Fruit fly (Drosophila melanogaster) whole organism, embryonic: ENCODE data around the gene CG4820.

Experiments used
- C15 ChIP-seq: fragments of 200-800 bp; sonication (Bioruptor generic); IDR thresholded peaks from 3 replicates; pipeline ENCODE4 v1.3.6; 2022; ENCODE audit warnings: missing biosample characterization, missing genetic modification characterization
- CG10209 ChIP-seq: fragments of 200-800 bp; sonication (Bioruptor generic); optimal IDR thresholded peaks from 3 replicates; lab custom pipeline; 2017; ENCODE audit warnings: missing biosample characterization, mild to moderate bottlenecking, missing genetic modification characterization, missing genetic modification reagents
- CG10654 ChIP-seq: fragments of 200-800 bp; sonication (Bioruptor generic); optimal IDR thresholded peaks from 2 replicates; lab custom pipeline; 2016; ENCODE audit warnings: missing biosample characterization, missing genetic modification characterization
- CG12104 ChIP-seq: fragments of 200-800 bp; sonication (Bioruptor generic); optimal IDR thresholded peaks from 3 replicates; lab custom pipeline; 2016; ENCODE audit warnings: missing biosample characterization, missing genetic modification characterization
- CG12299 ChIP-seq: fragments of 200-800 bp; sonication (Bioruptor generic); optimal IDR thresholded peaks from 2 replicates; lab custom pipeline; 2018; ENCODE audit warnings: missing biosample characterization, mild to moderate bottlenecking, missing genetic modification characterization
- CG14667 ChIP-seq: fragments of 200-800 bp; sonication (Bioruptor generic); IDR thresholded peaks from 2 replicates; pipeline ENCODE4 v1.3.6; 2022; ENCODE audit warnings: missing biosample characterization, missing genetic modification characterization
- CG15073 ChIP-seq: fragments of 200-800 bp; sonication (Bioruptor generic); optimal IDR thresholded peaks from 2 replicates; lab custom pipeline; 2016; ENCODE audit warnings: missing biosample characterization, missing genetic modification characterization
- CG1529 ChIP-seq: fragments of 200-800 bp; sonication (Bioruptor generic); optimal IDR thresholded peaks from 3 replicates; lab custom pipeline; 2018; ENCODE audit warnings: missing biosample characterization, missing genetic modification characterization
- CG16779 ChIP-seq: fragments of 200-800 bp; sonication (Bioruptor generic); IDR thresholded peaks from 2 replicates; pipeline ENCODE4 v1.3.6; 2022; ENCODE audit warnings: missing biosample characterization, missing genetic modification characterization
- CG18476 ChIP-seq: fragments of 200-800 bp; sonication (Bioruptor generic); optimal IDR thresholded peaks from 2 replicates; lab custom pipeline; 2016; ENCODE audit warnings: missing biosample characterization, mild to moderate bottlenecking, missing genetic modification characterization
- CG2120 ChIP-seq: fragments of 200-800 bp; sonication (Bioruptor generic); optimal IDR thresholded peaks from 3 replicates; lab custom pipeline; 2016; ENCODE audit warnings: missing biosample characterization, missing genetic modification characterization
- CG34422 ChIP-seq: fragments of 200-800 bp; sonication (Bioruptor generic); IDR thresholded peaks from 3 replicates; pipeline ENCODE4 v1.3.6; 2022; ENCODE audit warnings: missing biosample characterization, missing genetic modification characterization
- CG3726 ChIP-seq: fragments of 200-800 bp; sonication (Bioruptor generic); IDR thresholded peaks from 3 replicates; pipeline ENCODE4, ENCODE4 v1.3.6; 2022; ENCODE audit warnings: missing biosample characterization, missing genetic modification characterization
- CG3838 ChIP-seq: fragments of 200-800 bp; sonication (Bioruptor generic); optimal IDR thresholded peaks from 3 replicates; lab custom pipeline; 2016; ENCODE audit warnings: missing biosample characterization, missing genetic modification characterization
- CG43689 ChIP-seq: fragments of 200-800 bp; sonication (Bioruptor generic); IDR thresholded peaks from 2 replicates; pipeline ENCODE4 v1.3.6; 2022; ENCODE audit warnings: missing biosample characterization, missing genetic modification characterization
- CG4617 ChIP-seq: fragments of 200-800 bp; sonication (Bioruptor generic); optimal IDR thresholded peaks from 3 replicates; lab custom pipeline; 2016; ENCODE audit warnings: missing biosample characterization, missing genetic modification characterization, borderline replicate concordance
- CG6689 ChIP-seq: fragments of 200-800 bp; sonication (Bioruptor generic); IDR thresholded peaks from 2 replicates; pipeline ENCODE4 v1.3.6; 2022; ENCODE audit warnings: missing biosample characterization, missing genetic modification characterization
- CG9215 ChIP-seq: fragments of 200-800 bp; sonication (Bioruptor generic); IDR thresholded peaks from 2 replicates; pipeline ENCODE4 v1.3.6; 2022; ENCODE audit warnings: missing biosample characterization, missing genetic modification characterization
- CkIIα-i1 ChIP-seq: fragments of 200-800 bp; sonication (Bioruptor generic); IDR thresholded peaks from 2 replicates; pipeline ENCODE4 v1.3.6; 2022; ENCODE audit warnings: missing biosample characterization, missing genetic modification characterization
- CrebB ChIP-seq: fragments of 200-800 bp; sonication (Bioruptor generic); optimal IDR thresholded peaks from 3 replicates; lab custom pipeline; 2018; ENCODE audit warnings: missing biosample characterization, mild to moderate bottlenecking, missing genetic modification characterization
- ERR ChIP-seq: fragments of 200-800 bp; sonication (Bioruptor generic); optimal IDR thresholded peaks from 2 replicates; lab custom pipeline; 2016; ENCODE audit warnings: missing biosample characterization, missing genetic modification characterization
- GATAe ChIP-seq: fragments of 200-800 bp; sonication (Bioruptor generic); conservative IDR thresholded peaks from 2 replicates; pipeline ENCODE4 v1.3.6; 2022; ENCODE audit warnings: missing biosample characterization, missing genetic modification characterization
- H2.0 ChIP-seq: fragments of 200-800 bp; sonication (Bioruptor generic); IDR thresholded peaks from 2 replicates; pipeline ENCODE4 v1.3.6; 2022; ENCODE audit warnings: missing biosample characterization, missing genetic modification characterization
- Med ChIP-seq: fragments of 200-800 bp; sonication (Bioruptor generic); peaks from one replicate; lab custom pipeline; 2016; ENCODE audit warnings: missing biosample characterization, missing genetic modification characterization, mild to moderate bottlenecking, inconsistent platforms, moderate library complexity
- NK7.1 ChIP-seq: fragments of 200-800 bp; sonication (Bioruptor generic); optimal IDR thresholded peaks from 3 replicates; lab custom pipeline; 2016; ENCODE audit warnings: missing biosample characterization, missing genetic modification characterization
- Nf-YB ChIP-seq: fragments of 200-800 bp; sonication (Bioruptor generic); optimal IDR thresholded peaks from 3 replicates; lab custom pipeline; 2019; ENCODE audit warnings: missing biosample characterization, mild to moderate bottlenecking, missing genetic modification characterization, moderate library complexity
- Rx ChIP-seq: fragments of 200-800 bp; sonication (Bioruptor generic); IDR thresholded peaks from 2 replicates; pipeline ENCODE4 v1.3.6; 2022; ENCODE audit warnings: missing biosample characterization, missing genetic modification characterization
- Six4 ChIP-seq: fragments of 200-800 bp; sonication (Bioruptor generic); optimal IDR thresholded peaks from 2 replicates; lab custom pipeline; 2016; ENCODE audit warnings: missing biosample characterization, missing genetic modification characterization
- ara ChIP-seq: fragments of 200-800 bp; sonication (Bioruptor generic); IDR thresholded peaks from 2 replicates; pipeline ENCODE4 v1.3.6; 2022; ENCODE audit warnings: missing biosample characterization, missing genetic modification characterization
- bigmax ChIP-seq: fragments of 200-800 bp; sonication (Bioruptor generic); optimal IDR thresholded peaks from 2 replicates; lab custom pipeline; 2018; ENCODE audit warnings: missing biosample characterization, mild to moderate bottlenecking, missing genetic modification characterization
- chm ChIP-seq: fragments of 200-800 bp; sonication (Bioruptor generic); IDR thresholded peaks from 2 replicates; pipeline ENCODE4 v1.3.6; 2022; ENCODE audit warnings: missing biosample characterization, missing genetic modification characterization
- chn ChIP-seq: fragments of 200-800 bp; sonication (Bioruptor generic); optimal IDR thresholded peaks from 2 replicates; lab custom pipeline; 2016; ENCODE audit warnings: missing biosample characterization, missing genetic modification characterization
- ci ChIP-seq: fragments of 200-800 bp; sonication (Bioruptor generic); IDR thresholded peaks from 3 replicates; pipeline ENCODE4 v1.3.6; 2022; ENCODE audit warnings: missing biosample characterization, missing genetic modification characterization
- da ChIP-seq: fragments of 200-800 bp; sonication (Bioruptor generic); optimal IDR thresholded peaks from 2 replicates; lab custom pipeline; 2016; ENCODE audit warnings: missing biosample characterization, missing genetic modification characterization
- exex ChIP-seq: fragments of 200-800 bp; sonication (Bioruptor generic); optimal IDR thresholded peaks from 4 replicates; lab custom pipeline; 2018; ENCODE audit warnings: missing biosample characterization, mild to moderate bottlenecking, missing genetic modification characterization, moderate library complexity
- fd3F ChIP-seq: fragments of 200-800 bp; sonication (Bioruptor generic); optimal IDR thresholded peaks from 2 replicates; lab custom pipeline; 2018; ENCODE audit warnings: missing biosample characterization, mild to moderate bottlenecking, missing genetic modification characterization, moderate library complexity
- hb ChIP-seq: fragments of 200-800 bp; sonication (Bioruptor generic); IDR thresholded peaks from 3 replicates; pipeline ENCODE4 v1.3.6; 2022; ENCODE audit warnings: missing biosample characterization, missing genetic modification characterization; ENCODE audit not compliant: partially characterized antibody
- insv ChIP-seq, 2 experiments: fragments of 200-800 bp; sonication (Bioruptor generic); optimal IDR thresholded peaks; 3 replicates each; lab custom pipeline; 2016 to 2018; ENCODE audit warnings: missing biosample characterization in 2 of 2, missing genetic modification characterization in 2 of 2
- jigr1 ChIP-seq: fragments of 200-800 bp; sonication (Bioruptor generic); IDR thresholded peaks from 3 replicates; pipeline ENCODE4 v1.3.6; 2022; ENCODE audit warnings: missing biosample characterization, missing genetic modification characterization
- jumu ChIP-seq: fragments of 200-800 bp; sonication (Bioruptor generic); optimal IDR thresholded peaks from 3 replicates; lab custom pipeline; 2016; ENCODE audit warnings: missing biosample characterization, missing genetic modification characterization
- klu ChIP-seq: fragments of 200-800 bp; sonication (Bioruptor generic); IDR thresholded peaks from 2 replicates; pipeline ENCODE4 v1.3.6; 2022; ENCODE audit warnings: missing biosample characterization, missing genetic modification characterization
- kni ChIP-seq: fragments of 200-800 bp; sonication (Bioruptor generic); optimal IDR thresholded peaks from 3 replicates; lab custom pipeline; 2017; ENCODE audit warnings: mild to moderate bottlenecking, missing biosample characterization, missing genetic modification reagents, missing genetic modification characterization
- pan ChIP-seq, 4 experiments: fragments of >200 bp in 3 of 4; fragments of 200-800 bp in 1 of 4; sonication (Bioruptor generic) in 1 of 4; optimal IDR thresholded peaks in 3 of 4; IDR thresholded peaks in 1 of 4; 2 replicates each; pipeline versions ENCODE4 v1.3.6 to Lab custom; 2017 to 2022; ENCODE audit warnings: missing biosample characterization in 2 of 4, missing genetic modification characterization in 2 of 4, mixed read lengths in 1 of 4
- pb ChIP-seq: fragments of 200-800 bp; sonication (Bioruptor generic); optimal IDR thresholded peaks from 3 replicates; lab custom pipeline; 2016; ENCODE audit warnings: missing biosample characterization, missing genetic modification characterization
- pzg ChIP-seq: fragments of 200-800 bp; sonication (Bioruptor generic); optimal IDR thresholded peaks from 3 replicates; lab custom pipeline; 2018; ENCODE audit warnings: missing biosample characterization, mild to moderate bottlenecking, missing genetic modification characterization, moderate library complexity
- repo ChIP-seq: fragments of 200-800 bp; sonication (Bioruptor generic); optimal IDR thresholded peaks from 2 replicates; lab custom pipeline; 2016; ENCODE audit warnings: missing biosample characterization, missing genetic modification characterization
- sens ChIP-seq: fragments of 200-800 bp; sonication (Bioruptor generic); peaks from one replicate; lab custom pipeline; 2016; ENCODE audit warnings: missing biosample characterization, missing genetic modification characterization
- shn ChIP-seq: fragments of 200-800 bp; sonication (Bioruptor generic); optimal IDR thresholded peaks from 3 replicates; lab custom pipeline; 2016; ENCODE audit warnings: missing biosample characterization, missing genetic modification characterization
- ssp ChIP-seq: fragments of 200-800 bp; sonication (Bioruptor generic); IDR thresholded peaks from 2 replicates; pipeline ENCODE4 v1.3.6; 2022; ENCODE audit warnings: missing biosample characterization, missing genetic modification characterization
- stwl ChIP-seq: fragments of 200-800 bp; sonication (Bioruptor generic); optimal IDR thresholded peaks from 3 replicates; lab custom pipeline; 2018; ENCODE audit warnings: missing biosample characterization, mild to moderate bottlenecking, missing genetic modification characterization, moderate library complexity
- tgo ChIP-seq: fragments of 200-800 bp; sonication (Bioruptor generic); IDR thresholded peaks from 3 replicates; pipeline ENCODE4 v1.3.6; 2022; ENCODE audit warnings: missing biosample characterization, missing genetic modification characterization

The CG4820 gene

dm6 chr3R:11214449-11214950 is 1.8 kb upstream of the CG4820 start, which contains the start of gene ZnT86D (continued):
- TF ChIP-seq exex = peak; percentile 50
- TF ChIP-seq kni (GFP tag; lab: Kevin White, UChicago) = peak; percentile 64
- TF ChIP-seq pzg (GFP tag; lab: Kevin White, UChicago) = peak; percentile 64
- TF ChIP-seq ci (GFP tag; lab: Robert Waterston, UW) = 0 out of 3 replicates have a peak, but pooled peaks have one; percentile 55
- peak; percentile 39 for TF ChIP-seq NK7.1 (GFP tag; lab: Kevin White, UChicago)
- peak; percentile 53 for TF ChIP-seq jumu (GFP tag; lab: Kevin White, UChicago)
- no peak for TF ChIP-seq CG3726 (GFP tag; lab: Robert Waterston, UW)
- no peak for TF ChIP-seq CG4617 (GFP tag; lab: Kevin White, UChicago)
- TF ChIP-seq CG18476 = peak; percentile 51
- TF ChIP-seq chm (GFP tag; lab: Robert Waterston, UW) = no peak
- no peak for TF ChIP-seq Rx (GFP tag; lab: Robert Waterston, UW)
- peak; percentile 69 for TF ChIP-seq shn (GFP tag; lab: Kevin White, UChicago)
- no peak for TF ChIP-seq CG43689 (GFP tag; lab: Robert Waterston, UW)
- peak; percentile 53 to 91 for TF ChIP-seq insv (GFP tag; optimal IDR thresholded peaks at IDR 0.05; lab: Kevin White, UChicago)
- TF ChIP-seq ERR (GFP tag; lab: Kevin White, UChicago) = no peak
- TF ChIP-seq CG12299 (tag; lab: Kevin White, UChicago) = peak; percentile 36
- TF ChIP-seq CG12104 = peak; percentile 20
- TF ChIP-seq CG2120 (GFP tag; lab: Kevin White, UChicago) = peak; percentile 88
- no peak for TF ChIP-seq C15
- TF ChIP-seq jigr1 (GFP tag; lab: Robert Waterston, UW) = no peak
- no peak for TF ChIP-seq CG14667 (GFP tag; lab: Robert Waterston, UW)
- TF ChIP-seq CrebB = peak; percentile 69
- TF ChIP-seq CG16779 = no peak
- TF ChIP-seq pb (GFP tag; lab: Kevin White, UChicago) = peak; percentile 48
- TF ChIP-seq sens (GFP tag; lab: Kevin White, UChicago) = peak; percentile 90
- peak; percentile 95 for TF ChIP-seq Med (GFP tag; lab: Kevin White, UChicago)
- peak; percentile 20 for TF ChIP-seq CG1529 (GFP tag; lab: Kevin White, UChicago)
- peak; percentile 45 for TF ChIP-seq Nf-YB
- TF ChIP-seq GATAe (GFP tag; lab: Robert Waterston, UW) = no peak
- TF ChIP-seq klu (GFP tag; lab: Robert Waterston, UW) = peak; percentile 57; the same call in 1 of the 2 replicates
- peak; percentile 23; the same call in 1 of the 3 replicates for TF ChIP-seq tgo (GFP tag; lab: Robert Waterston, UW)
- 0 out of 2 replicates have a peak, but pooled peaks have one; percentile 8 for TF ChIP-seq ara (GFP tag; lab: Robert Waterston, UW)
- TF ChIP-seq hb = no peak
- peak; percentile 58 for TF ChIP-seq stwl (tag; lab: Kevin White, UChicago)
- peak; percentile 60; the same call in 2 of the 3 replicates for TF ChIP-seq CG34422 (GFP tag; lab: Robert Waterston, UW)
- TF ChIP-seq CG3838 (GFP tag; lab: Kevin White, UChicago) = peak; percentile 26
- TF ChIP-seq chn (GFP tag; lab: Kevin White, UChicago) = no peak
- no peak for TF ChIP-seq ssp (GFP tag; lab: Robert Waterston, UW)
- TF ChIP-seq da (GFP tag; lab: Kevin White, UChicago) = no peak
- TF ChIP-seq CG6689 (GFP tag; lab: Robert Waterston, UW) = peak; percentile 75
- peak; percentile 35 for TF ChIP-seq fd3F (GFP tag; lab: Kevin White, UChicago)
- TF ChIP-seq CG10654 (GFP tag; lab: Kevin White, UChicago) = peak; percentile 39
- TF ChIP-seq CG15073 (GFP tag; lab: Kevin White, UChicago) = no peak
- no peak for TF ChIP-seq Six4
- TF ChIP-seq bigmax (GFP tag; lab: Kevin White, UChicago) = peak; percentile 13
- TF ChIP-seq pan (optimal IDR thresholded peaks at IDR 0.05; lab: Kevin White, UChicago) = no peak
- TF ChIP-seq pan (GFP tag; optimal IDR thresholded peaks at IDR 0.05 in 1 of 2, IDR thresholded peaks at IDR 0.05 in 1 of 2) = no peak
- no peak for TF ChIP-seq H2.0
- TF ChIP-seq repo (GFP tag; lab: Kevin White, UChicago) = no peak
- TF ChIP-seq CG10209 (GFP tag; lab: Kevin White, UChicago) = peak; percentile 53
- TF ChIP-seq CG9215 (GFP tag; lab: Robert Waterston, UW) = peak; percentile 73
- no peak for TF ChIP-seq CkIIα-i1 (GFP tag; lab: Robert Waterston, UW)
